Fruit fly (Drosophila melanogaster) whole organism, embryonic: ENCODE results near the gene Cp18.

Experiments used
- Lpt ChIP-seq: fragments of >200 bp; optimal IDR thresholded peaks from 2 replicates; lab custom pipeline; 2018; ENCODE audit warnings: missing biosample characterization, missing genetic modification characterization
- lmd ChIP-seq: fragments of 200-800 bp; sonication (Bioruptor generic); IDR thresholded peaks from 2 replicates; pipeline ENCODE4 v1.3.6; 2022; ENCODE audit warnings: missing biosample characterization, missing genetic modification characterization
- odd ChIP-seq: fragments of 200-800 bp; sonication (Bioruptor generic); optimal IDR thresholded peaks from 2 replicates; lab custom pipeline; 2017; ENCODE audit warnings: missing biosample characterization, mild to moderate bottlenecking, missing genetic modification characterization

dm6 chr3L:8683773-8684172, 42.8 kb upstream of the Cp18 start:
- peak; percentile 8 for TF ChIP-seq odd
- no peak for TF ChIP-seq Lpt (GFP tag; lab: Kevin White, UChicago)
- no peak for TF ChIP-seq lmd
